Fruit fly (Drosophila melanogaster): ENCODE results near the gene CG5895.
A peak's percentile ranks its signal among the peaks of the same experiment; 100 is the strongest.

The CG5895 gene

DNA sequence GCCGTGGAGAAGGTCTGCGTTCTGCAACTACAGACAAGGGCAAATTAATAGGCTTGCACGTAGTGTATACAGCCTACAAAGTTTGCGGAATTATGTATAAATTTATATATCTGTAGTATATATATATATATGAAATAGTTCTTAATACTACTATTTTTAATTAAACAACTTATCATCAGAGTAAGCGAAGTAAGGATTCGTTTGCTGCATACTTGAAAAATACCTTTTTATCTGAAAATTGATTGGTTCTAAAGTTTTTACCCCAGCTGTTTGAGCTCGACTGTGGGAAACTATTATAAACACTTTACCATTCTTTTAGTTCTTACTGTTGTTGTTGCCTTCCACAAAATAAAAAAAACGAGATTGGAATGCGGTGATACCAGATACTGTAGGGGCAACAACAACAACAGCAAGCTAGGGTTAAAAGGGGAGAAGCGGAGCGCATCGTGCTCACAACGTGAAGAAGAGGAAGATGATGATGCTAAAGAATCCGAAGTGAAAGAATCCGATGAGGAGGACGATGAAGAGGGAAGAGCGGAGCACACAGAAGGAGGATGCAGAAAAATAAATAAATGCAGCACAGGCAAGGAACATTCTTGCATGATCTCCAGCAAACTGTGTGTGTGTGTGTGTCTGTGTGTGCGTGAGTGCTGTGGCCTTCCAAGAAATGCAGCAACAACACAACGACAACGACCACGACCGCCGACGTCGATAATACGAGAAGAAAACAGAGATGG, 7.9 kb downstream of the CG5895 start (continued):
- TF ChIP-seq CG7368 (GFP tag; optimal IDR thresholded peaks at IDR 0.05) = no peak
- TF ChIP-seq svp (GFP tag) = peak; percentile 82
- peak; percentile 76 for TF ChIP-seq esn (GFP tag; optimal IDR thresholded peaks at IDR 0.05)
- peak; percentile 64 for TF ChIP-seq eg (GFP tag; IDR thresholded peaks at IDR 0.05)
- peak; percentile 50 for TF ChIP-seq Sox15 (GFP tag; optimal IDR thresholded peaks at IDR 0.05)
- peak; percentile 92 for TF ChIP-seq CG3032 (tag; optimal IDR thresholded peaks at IDR 0.05)
- TF ChIP-seq CG8119 (GFP tag; IDR thresholded peaks at IDR 0.05) = peak; percentile 90
- TF ChIP-seq CG1621 (tag; optimal IDR thresholded peaks at IDR 0.05) = peak; percentile 73
- TF ChIP-seq CG3919 (GFP tag; optimal IDR thresholded peaks at IDR 0.05) = peak; percentile 24
- TF ChIP-seq CG4318 (GFP tag; optimal IDR thresholded peaks at IDR 0.05) = peak; percentile 67
- TF ChIP-seq CG16779 (tag; optimal IDR thresholded peaks at IDR 0.05) = peak; percentile 76
- peak; percentile 30 for TF ChIP-seq CG31627 (GFP tag; optimal IDR thresholded peaks at IDR 0.05)
- peak; percentile 60 for TF ChIP-seq CG11762 (GFP tag; optimal IDR thresholded peaks at IDR 0.05; ENCODE audit: insufficient read depth)
- TF ChIP-seq CG10631 (GFP tag; optimal IDR thresholded peaks at IDR 0.05) = peak; percentile 80
- TF ChIP-seq dac (GFP tag; optimal IDR thresholded peaks at IDR 0.05) = peak; percentile 8
- TF ChIP-seq CG8632 (GFP tag; optimal IDR thresholded peaks at IDR 0.05) = peak; percentile 84
- peak; percentile 83 for TF ChIP-seq CG6808 (GFP tag; optimal IDR thresholded peaks at IDR 0.05)
- peak; percentile 36 for TF ChIP-seq CG11902 (GFP tag; optimal IDR thresholded peaks at IDR 0.05)
- peak; percentile 72 for TF ChIP-seq CG6276 (GFP tag; optimal IDR thresholded peaks at IDR 0.05)
- peak; percentile 10 for TF ChIP-seq Hr39 (GFP tag; optimal IDR thresholded peaks at IDR 0.05)
- TF ChIP-seq Ets21C (GFP tag; optimal IDR thresholded peaks at IDR 0.05) = peak; percentile 19
- TF ChIP-seq CG10669 (GFP tag; optimal IDR thresholded peaks at IDR 0.05) = peak; percentile 86
- peak; percentile 28 for TF ChIP-seq Eip93F (GFP tag; optimal IDR thresholded peaks at IDR 0.05)
- peak; percentile 72 for TF ChIP-seq Lpt (GFP tag; optimal IDR thresholded peaks at IDR 0.05)
- no peak for TF ChIP-seq fd85E (GFP tag; optimal IDR thresholded peaks at IDR 0.05)
- TF ChIP-seq Eip78C (GFP tag) = peak; percentile 86
- TF ChIP-seq CG6854 (GFP tag; optimal IDR thresholded peaks at IDR 0.05) = peak; percentile 74
- peak; percentile 43 for TF ChIP-seq topi (GFP tag; optimal IDR thresholded peaks at IDR 0.05)
- TF ChIP-seq acj6 (GFP tag; optimal IDR thresholded peaks at IDR 0.05) = peak; percentile 82
- peak; percentile 59 for TF ChIP-seq CG6792 (GFP tag; optimal IDR thresholded peaks at IDR 0.05)
- TF ChIP-seq Sox14 (GFP tag; optimal IDR thresholded peaks at IDR 0.05) = peak; percentile 28
- peak; percentile 46 for TF ChIP-seq lz (GFP tag; optimal IDR thresholded peaks at IDR 0.05)
- peak; percentile 80 to 81 for TF ChIP-seq ss (GFP tag; optimal IDR thresholded peaks at IDR 0.05)
- TF ChIP-seq CG8319 (GFP tag; optimal IDR thresholded peaks at IDR 0.05) = peak; percentile 41

- no peak for TF ChIP-seq fd59A (GFP tag; optimal IDR thresholded peaks at IDR 0.05)
- no peak for TF ChIP-seq OdsH (GFP tag; optimal IDR thresholded peaks at IDR 0.05)
- TF ChIP-seq Ets21C (GFP tag; optimal IDR thresholded peaks at IDR 0.05) = no peak
- no peak for TF ChIP-seq salr (GFP tag; optimal IDR thresholded peaks at IDR 0.05)
- no peak for TF ChIP-seq CG4318 (GFP tag; optimal IDR thresholded peaks at IDR 0.05)
- no peak for TF ChIP-seq CG10669 (GFP tag; optimal IDR thresholded peaks at IDR 0.05)
- no peak for TF ChIP-seq Sox15 (GFP tag; optimal IDR thresholded peaks at IDR 0.05)
- TF ChIP-seq Ets96B (tag; optimal IDR thresholded peaks at IDR 0.05) = no peak
- TF ChIP-seq CG3919 (GFP tag; optimal IDR thresholded peaks at IDR 0.05) = no peak
- TF ChIP-seq CG16779 (tag; optimal IDR thresholded peaks at IDR 0.05) = no peak
- no peak for TF ChIP-seq net (GFP tag; optimal IDR thresholded peaks at IDR 0.05)
- no peak for TF ChIP-seq dac (GFP tag; optimal IDR thresholded peaks at IDR 0.05)
- TF ChIP-seq Eip78C (GFP tag) = peak; percentile 24
- no peak for TF ChIP-seq Eip93F (GFP tag; optimal IDR thresholded peaks at IDR 0.05)
- no peak for TF ChIP-seq fd85E (GFP tag; optimal IDR thresholded peaks at IDR 0.05)
- TF ChIP-seq esn (GFP tag; optimal IDR thresholded peaks at IDR 0.05) = no peak
- TF ChIP-seq CG15336 (GFP tag; IDR thresholded peaks at IDR 0.05) = no peak
- TF ChIP-seq CG6854 (GFP tag; optimal IDR thresholded peaks at IDR 0.05) = no peak
- peak; percentile 30 for TF ChIP-seq Sox14 (GFP tag; optimal IDR thresholded peaks at IDR 0.05)
- no peak for TF ChIP-seq CG6792 (GFP tag; optimal IDR thresholded peaks at IDR 0.05)
- TF ChIP-seq CG32006 (GFP tag; optimal IDR thresholded peaks at IDR 0.05) = no peak
- no peak for TF ChIP-seq Met (GFP tag; optimal IDR thresholded peaks at IDR 0.05)
- TF ChIP-seq acj6 (GFP tag; optimal IDR thresholded peaks at IDR 0.05) = no peak
- TF ChIP-seq svp (GFP tag) = peak; percentile 22
- TF ChIP-seq CG11762 (GFP tag; optimal IDR thresholded peaks at IDR 0.05; ENCODE audit: insufficient read depth) = no peak
- TF ChIP-seq eg (GFP tag; IDR thresholded peaks at IDR 0.05) = 0 out of 3 replicates have a peak, but pooled peaks have one; percentile 18
Observed at dm6 chr3L:16043782-16044352, 8.6 kb downstream of the CG5895 start.
